Fruit fly (Drosophila melanogaster) whole organism, prepupa: Measurements from ENCODE around the gene csw.

Experiments used
- Blimp-1 ChIP-seq: fragments of 200-800 bp; sonication (Bioruptor generic); optimal IDR thresholded peaks from 3 replicates; lab custom pipeline; 2017; ENCODE audit warnings: missing biosample characterization, missing genetic modification characterization, mild to moderate bottlenecking, moderate library complexity, missing genetic modification reagents
- CG10631 ChIP-seq: fragments of 200-800 bp; sonication (Bioruptor generic); optimal IDR thresholded peaks from 2 replicates; lab custom pipeline; 2016; ENCODE audit warnings: missing biosample characterization, missing genetic modification characterization
- CG11294 ChIP-seq: fragments of 200-800 bp; sonication (Bioruptor generic); IDR thresholded peaks from 2 replicates; pipeline ENCODE4 v1.3.6; 2022; ENCODE audit warnings: missing biosample characterization, missing genetic modification characterization
- CG11762 ChIP-seq: fragments of 200-800 bp; sonication (Bioruptor generic); optimal IDR thresholded peaks from 3 replicates; lab custom pipeline; 2016; ENCODE audit warnings: missing biosample characterization, missing genetic modification characterization; ENCODE audit not compliant: insufficient read depth
- CG11902 ChIP-seq: fragments of 200-800 bp; sonication (Bioruptor generic); optimal IDR thresholded peaks from 3 replicates; lab custom pipeline; 2016; ENCODE audit warnings: missing biosample characterization, missing genetic modification characterization
- CG15336 ChIP-seq: fragments of 200-800 bp; sonication (Bioruptor generic); IDR thresholded peaks from 2 replicates; pipeline ENCODE4 v1.3.6; 2022; ENCODE audit warnings: missing biosample characterization, missing genetic modification characterization
- CG1621 ChIP-seq: fragments of 200-800 bp; sonication (Bioruptor generic); optimal IDR thresholded peaks from 3 replicates; lab custom pipeline; 2018; ENCODE audit warnings: missing biosample characterization, mild to moderate bottlenecking, missing genetic modification characterization
- CG16779 ChIP-seq: fragments of 200-800 bp; sonication (Bioruptor generic); optimal IDR thresholded peaks from 3 replicates; lab custom pipeline; 2017; ENCODE audit warnings: missing biosample characterization, mild to moderate bottlenecking, missing genetic modification characterization
- CG31627 ChIP-seq: fragments of 200-800 bp; sonication (Bioruptor generic); optimal IDR thresholded peaks from 3 replicates; lab custom pipeline; 2016; ENCODE audit warnings: missing biosample characterization, missing genetic modification characterization
- CG32006 ChIP-seq: fragments of 200-800 bp; sonication (Bioruptor generic); optimal IDR thresholded peaks from 3 replicates; lab custom pipeline; 2017; ENCODE audit warnings: missing biosample characterization, mild to moderate bottlenecking, missing genetic modification characterization
- CG34406 ChIP-seq: fragments of 200-800 bp; sonication (Bioruptor generic); optimal IDR thresholded peaks from 3 replicates; lab custom pipeline; 2016; ENCODE audit warnings: missing biosample characterization, missing genetic modification characterization
- CG3919 ChIP-seq: fragments of 200-800 bp; sonication (Bioruptor generic); optimal IDR thresholded peaks from 3 replicates; lab custom pipeline; 2016; ENCODE audit warnings: missing biosample characterization, missing genetic modification characterization
- CG4318 ChIP-seq: fragments of 200-800 bp; sonication (Bioruptor generic); optimal IDR thresholded peaks from 3 replicates; lab custom pipeline; 2017; ENCODE audit warnings: missing biosample characterization, mild to moderate bottlenecking, missing genetic modification characterization
- CG6163 ChIP-seq: fragments of 200-800 bp; sonication (Bioruptor generic); IDR thresholded peaks from 3 replicates; pipeline ENCODE4 v1.3.6; 2022; ENCODE audit warnings: missing biosample characterization, missing genetic modification characterization
- CG6276 ChIP-seq: fragments of 200-800 bp; sonication (Bioruptor generic); optimal IDR thresholded peaks from 2 replicates; lab custom pipeline; 2017; ENCODE audit warnings: missing biosample characterization, mild to moderate bottlenecking, missing genetic modification characterization
- CG6808 ChIP-seq: fragments of 200-800 bp; sonication (Bioruptor generic); optimal IDR thresholded peaks from 3 replicates; lab custom pipeline; 2017; ENCODE audit warnings: missing biosample characterization, missing genetic modification characterization, mild to moderate bottlenecking, moderate library complexity, missing genetic modification reagents
- CG7368 ChIP-seq: fragments of 200-800 bp; sonication (Bioruptor generic); optimal IDR thresholded peaks from 3 replicates; lab custom pipeline; 2016; ENCODE audit warnings: missing biosample characterization, missing genetic modification characterization
- CG8119 ChIP-seq: fragments of 200-800 bp; sonication (Bioruptor generic); IDR thresholded peaks from 3 replicates; pipeline ENCODE4 v1.3.6; 2022; ENCODE audit warnings: missing biosample characterization, missing genetic modification characterization
- CG8319 ChIP-seq: fragments of 200-800 bp; sonication (Bioruptor generic); optimal IDR thresholded peaks from 3 replicates; lab custom pipeline; 2016; ENCODE audit warnings: missing biosample characterization, missing genetic modification characterization
- CG9139 ChIP-seq: fragments of 200-800 bp; sonication (Bioruptor generic); optimal IDR thresholded peaks from 3 replicates; lab custom pipeline; 2017; ENCODE audit warnings: missing biosample characterization, mild to moderate bottlenecking, missing genetic modification characterization
- Eip75B ChIP-seq: fragments of 200-800 bp; sonication (Bioruptor generic); optimal IDR thresholded peaks from 3 replicates; lab custom pipeline; 2016; ENCODE audit warnings: missing biosample characterization, missing genetic modification characterization
- Eip78C ChIP-seq: fragments of 200-800 bp; sonication (Bioruptor generic); peaks from one replicate; lab custom pipeline; 2016; ENCODE audit warnings: missing biosample characterization, missing genetic modification characterization
- Eip93F ChIP-seq: fragments of 200-800 bp; sonication (Bioruptor generic); optimal IDR thresholded peaks from 2 replicates; lab custom pipeline; 2016; ENCODE audit warnings: missing biosample characterization, mild to moderate bottlenecking, missing genetic modification characterization
- Ets21C ChIP-seq: fragments of 200-800 bp; sonication (Bioruptor generic); optimal IDR thresholded peaks from 3 replicates; lab custom pipeline; 2016; ENCODE audit warnings: missing biosample characterization, missing genetic modification characterization
- Ets96B ChIP-seq: fragments of 200-800 bp; optimal IDR thresholded peaks from 2 replicates; lab custom pipeline; 2019; ENCODE audit warnings: missing biosample characterization, mild to moderate bottlenecking, missing genetic modification characterization, moderate library complexity
- Gug ChIP-seq: fragments of 200-800 bp; sonication (Bioruptor generic); IDR thresholded peaks from 2 replicates; pipeline ENCODE4 v1.3.6; 2022; ENCODE audit warnings: missing biosample characterization, missing genetic modification characterization
- Hr38 ChIP-seq: sonication (Bioruptor generic); optimal IDR thresholded peaks from 2 replicates; lab custom pipeline; 2016; ENCODE audit warnings: missing biosample characterization, missing genetic modification characterization
- Hr4 ChIP-seq: fragments of 200-800 bp; sonication (Bioruptor generic); optimal IDR thresholded peaks from 3 replicates; lab custom pipeline; 2016; ENCODE audit warnings: missing biosample characterization, missing genetic modification characterization
- Met ChIP-seq: fragments of 200-800 bp; sonication (Bioruptor generic); optimal IDR thresholded peaks from 3 replicates; lab custom pipeline; 2016; ENCODE audit warnings: missing biosample characterization, missing genetic modification characterization
- OdsH ChIP-seq: fragments of 200-800 bp; sonication (Bioruptor generic); optimal IDR thresholded peaks from 3 replicates; lab custom pipeline; 2016; ENCODE audit warnings: missing biosample characterization, missing genetic modification characterization
- Smox ChIP-seq: fragments of 200-800 bp; sonication (Bioruptor generic); optimal IDR thresholded peaks from 3 replicates; lab custom pipeline; 2016; ENCODE audit warnings: missing biosample characterization, missing genetic modification characterization
- Sox102F ChIP-seq: fragments of 200-800 bp; sonication (Bioruptor generic); optimal IDR thresholded peaks from 2 replicates; lab custom pipeline; 2016; ENCODE audit warnings: missing biosample characterization, mild to moderate bottlenecking, missing genetic modification characterization
- Sox14 ChIP-seq: fragments of 200-800 bp; sonication (Bioruptor generic); optimal IDR thresholded peaks from 3 replicates; lab custom pipeline; 2016; ENCODE audit warnings: missing biosample characterization, missing genetic modification characterization
- Sox15 ChIP-seq: fragments of 200-800 bp; sonication (Bioruptor generic); optimal IDR thresholded peaks from 3 replicates; lab custom pipeline; 2016; ENCODE audit warnings: missing biosample characterization, missing genetic modification characterization
- achi ChIP-seq: fragments of 200-800 bp; sonication (Bioruptor generic); optimal IDR thresholded peaks from 3 replicates; lab custom pipeline; 2016; ENCODE audit warnings: missing biosample characterization, missing genetic modification characterization
- acj6 ChIP-seq: fragments of 200-800 bp; sonication (Bioruptor generic); optimal IDR thresholded peaks from 3 replicates; lab custom pipeline; 2016; ENCODE audit warnings: missing biosample characterization, missing genetic modification characterization
- dac ChIP-seq: fragments of 200-800 bp; sonication (Bioruptor generic); optimal IDR thresholded peaks from 2 replicates; lab custom pipeline; 2017; ENCODE audit warnings: missing biosample characterization, mild to moderate bottlenecking, missing genetic modification characterization
- dsx ChIP-seq: fragments of 200-800 bp; optimal IDR thresholded peaks from 3 replicates; lab custom pipeline; 2019; ENCODE audit warnings: missing biosample characterization, mild to moderate bottlenecking, missing genetic modification characterization, moderate library complexity; ENCODE audit not compliant: poor library complexity, severe bottlenecking
- esn ChIP-seq: fragments of 200-800 bp; sonication (Bioruptor generic); optimal IDR thresholded peaks from 2 replicates; lab custom pipeline; 2016; ENCODE audit warnings: missing biosample characterization, mild to moderate bottlenecking, missing genetic modification characterization, moderate library complexity
- fd85E ChIP-seq: fragments of 200-800 bp; sonication (Bioruptor generic); optimal IDR thresholded peaks from 3 replicates; lab custom pipeline; 2016; ENCODE audit warnings: missing biosample characterization, missing genetic modification characterization
- fkh ChIP-seq: fragments of 200-800 bp; sonication (Bioruptor generic); optimal IDR thresholded peaks from 3 replicates; lab custom pipeline; 2017; ENCODE audit warnings: missing biosample characterization, mild to moderate bottlenecking, missing genetic modification characterization, moderate library complexity
- salr ChIP-seq, 2 experiments: fragments of 200-800 bp; sonication (Bioruptor generic); optimal IDR thresholded peaks; 3 replicates each; lab custom pipeline; 2016 to 2018; ENCODE audit warnings: missing biosample characterization in 2 of 2, missing genetic modification characterization in 2 of 2, mild to moderate bottlenecking in 1 of 2
- ss ChIP-seq, 2 experiments: fragments of 200-800 bp; sonication (Bioruptor generic); optimal IDR thresholded peaks; 2 replicates in 1 of 2; 3 replicates in 1 of 2; lab custom pipeline; 2017 to 2018; ENCODE audit warnings: mild to moderate bottlenecking in 2 of 2, missing biosample characterization in 2 of 2, missing genetic modification characterization in 2 of 2, moderate library complexity in 1 of 2
- topi ChIP-seq: fragments of 200-800 bp; sonication (Bioruptor generic); optimal IDR thresholded peaks from 3 replicates; lab custom pipeline; 2016; ENCODE audit warnings: missing biosample characterization, missing genetic modification characterization
- vri ChIP-seq: fragments of 200-800 bp; sonication (Bioruptor generic); optimal IDR thresholded peaks from 3 replicates; lab custom pipeline; 2016; ENCODE audit warnings: missing biosample characterization, mild to moderate bottlenecking, missing genetic modification characterization

The csw gene

DNA sequence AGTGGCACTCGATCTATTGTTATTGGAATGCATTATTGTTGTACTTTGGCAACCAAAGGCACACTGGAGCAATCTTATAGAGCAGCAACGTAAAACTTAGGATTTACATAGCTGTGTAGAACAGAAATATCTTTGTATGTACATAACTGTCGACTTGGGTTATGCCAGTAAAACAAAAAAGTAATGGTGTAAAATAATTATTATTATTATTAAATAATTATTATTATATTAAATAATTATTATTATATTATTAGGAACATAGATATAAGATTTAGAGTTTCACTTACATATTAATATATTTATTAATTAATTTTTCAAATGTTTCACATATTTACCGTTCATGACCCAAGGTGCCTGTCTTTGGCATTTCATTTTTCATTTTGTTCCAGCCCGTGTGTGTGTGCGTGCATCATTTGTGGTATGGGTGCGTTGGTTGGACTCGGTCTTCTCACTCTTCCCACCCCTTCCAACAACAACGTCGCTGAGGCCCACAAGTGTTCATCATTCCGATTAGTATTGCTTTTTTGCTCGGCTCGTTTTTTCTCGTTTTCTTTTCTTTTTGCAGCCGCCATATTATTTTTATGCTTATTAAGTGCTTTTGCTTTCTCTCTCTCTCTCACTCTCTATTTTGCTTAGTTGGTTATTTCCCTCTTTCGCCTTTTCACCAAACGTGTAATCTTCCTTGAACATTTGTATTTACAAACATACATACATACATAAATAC is 30.1 kb downstream of the csw start (continued):
- TF ChIP-seq Sox15, result peak; percentile 91
- TF ChIP-seq Hr4, result peak; percentile 75
- peak; percentile 80 for TF ChIP-seq topi (GFP tag; lab: Kevin White, UChicago)
- peak; percentile 83 for TF ChIP-seq OdsH
- peak; percentile 43 for TF ChIP-seq fd85E (GFP tag; lab: Kevin White, UChicago)
- peak; percentile 89 for TF ChIP-seq Ets96B
- TF ChIP-seq CG11902 (GFP tag; lab: Kevin White, UChicago), result peak; percentile 85
- TF ChIP-seq CG6163 (GFP tag; lab: Robert Waterston, UW), result peak; percentile 96
- peak; percentile 85 for TF ChIP-seq CG9139 (GFP tag; lab: Kevin White, UChicago)
- peak; percentile 91 for TF ChIP-seq CG8119 (GFP tag; lab: Robert Waterston, UW)
- peak; percentile 65 for TF ChIP-seq Smox (GFP tag; lab: Kevin White, UChicago)
- peak; percentile 72 for TF ChIP-seq CG3919
- TF ChIP-seq CG34406 (GFP tag; lab: Kevin White, UChicago), result peak; percentile 96
- peak; percentile 88 for TF ChIP-seq CG11762 (GFP tag; lab: Kevin White, UChicago)
- TF ChIP-seq CG16779, result peak; percentile 84
- peak; percentile 96 for TF ChIP-seq CG4318 (GFP tag; lab: Kevin White, UChicago)
- TF ChIP-seq Hr38 (GFP tag; lab: Kevin White, UChicago), result no peak
- TF ChIP-seq salr (GFP tag; optimal IDR thresholded peaks at IDR 0.05; lab: Kevin White, UChicago), result peak; percentile 72 to 79
- peak; percentile 80 for TF ChIP-seq Ets21C
- TF ChIP-seq CG8319, result peak; percentile 69
- peak; percentile 96 for TF ChIP-seq CG10631 (GFP tag; lab: Kevin White, UChicago)
- peak; percentile 76 for TF ChIP-seq CG31627
- peak; percentile 91 to 93 for TF ChIP-seq ss (GFP tag; optimal IDR thresholded peaks at IDR 0.05; lab: Kevin White, UChicago)
- peak; percentile 82 for TF ChIP-seq CG6808 (GFP tag; lab: Kevin White, UChicago)
- TF ChIP-seq CG11294 (GFP tag; lab: Robert Waterston, UW), result peak; percentile 84
- peak; percentile 11 for TF ChIP-seq Sox14 (GFP tag; lab: Kevin White, UChicago)
- peak; percentile 33 for TF ChIP-seq Eip93F
- TF ChIP-seq dsx (GFP tag; lab: Kevin White, UChicago), result peak; percentile 80
- peak; percentile 94 for TF ChIP-seq Eip78C (GFP tag; lab: Kevin White, UChicago)
- TF ChIP-seq acj6 (GFP tag; lab: Kevin White, UChicago), result peak; percentile 90
- TF ChIP-seq, all 60 proteins: peak for 59

DNA sequence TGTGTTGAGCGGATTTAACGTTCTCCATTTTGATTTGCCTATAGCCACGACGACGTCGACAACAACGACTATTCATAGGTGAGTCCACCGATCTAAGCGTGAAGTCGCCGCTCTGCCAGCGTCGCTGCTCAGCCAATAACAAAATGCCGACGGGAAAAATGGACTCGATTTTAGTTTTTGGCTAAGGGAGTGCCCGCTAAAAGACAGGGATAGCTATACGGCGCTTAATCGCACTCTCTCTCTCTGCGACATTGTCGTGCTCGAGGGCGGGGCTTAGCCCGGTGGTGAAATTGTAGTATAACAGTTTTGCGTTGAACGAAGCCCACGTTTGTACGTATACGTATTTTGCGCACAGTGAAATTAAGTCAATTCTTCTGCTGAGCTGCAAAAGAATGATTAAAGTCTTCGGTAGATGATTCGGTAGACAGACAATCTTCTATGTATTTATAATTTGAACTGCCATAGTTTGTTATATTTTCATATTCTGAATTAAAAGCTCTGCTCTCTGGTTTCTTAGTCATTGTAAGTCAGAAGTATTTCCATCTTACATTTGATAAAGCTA is 31.6 kb downstream of the csw start:
- TF ChIP-seq ss (GFP tag; optimal IDR thresholded peaks at IDR 0.05; lab: Kevin White, UChicago) (peak in 1 of 2 experiments; percentile 2), CG7368 (no peak), CG32006 (GFP tag; lab: Kevin White, UChicago) (no peak), dac (GFP tag; lab: Kevin White, UChicago) (no peak), Blimp-1 (GFP tag; lab: Kevin White, UChicago) (no peak), Eip78C (GFP tag; lab: Kevin White, UChicago) (peak; percentile 30), Ets96B (no peak), fkh (GFP tag; lab: Kevin White, UChicago) (no peak), CG16779 (no peak), CG6276 (GFP tag; lab: Kevin White, UChicago) (no peak), esn (no peak), Gug (GFP tag; lab: Robert Waterston, UW) (no peak), Ets21C (no peak), CG6163 (GFP tag; lab: Robert Waterston, UW) (peak; percentile 15; the same call in 1 of the 3 replicates), acj6 (GFP tag; lab: Kevin White, UChicago) (no peak), Eip75B (GFP tag; lab: Kevin White, UChicago) (no peak), Sox14 (GFP tag; lab: Kevin White, UChicago) (no peak), CG1621 (tag; lab: Kevin White, UChicago) (no peak), salr (GFP tag; optimal IDR thresholded peaks at IDR 0.05; lab: Kevin White, UChicago) (no peak), CG8119 (GFP tag; lab: Robert Waterston, UW) (0 out of 3 replicates have a peak, but pooled peaks have one; percentile 13), dsx (GFP tag; lab: Kevin White, UChicago) (peak; percentile 92), CG11294 (GFP tag; lab: Robert Waterston, UW) (no peak), CG34406 (GFP tag; lab: Kevin White, UChicago) (no peak), Met (no peak), CG10631 (GFP tag; lab: Kevin White, UChicago) (no peak), Sox102F (GFP tag; lab: Kevin White, UChicago) (no peak), vri (GFP tag; lab: Kevin White, UChicago) (no peak), CG31627 (no peak), Eip93F (no peak), CG4318 (GFP tag; lab: Kevin White, UChicago) (no peak), CG11762 (GFP tag; lab: Kevin White, UChicago) (no peak), CG15336 (GFP tag; lab: Robert Waterston, UW) (no peak), achi (GFP tag; lab: Kevin White, UChicago) (no peak)
